Worm (Caenorhabditis elegans): ENCODE results near the gene ZK930.7.

- TF ChIP-seq ceh-90 (tag; optimal IDR thresholded peaks at IDR 0.05) (no peak), fos-1 (tag; optimal IDR thresholded peaks at IDR 0.05) (peak; percentile 53), efl-1 (optimal IDR thresholded peaks at IDR 0.05) (peak; percentile 36 to 62), efl-1 (GFP tag; optimal IDR thresholded peaks at IDR 0.05 in 1 of 2) (peak; percentile 55 to 95), jun-1 (tag; optimal IDR thresholded peaks at IDR 0.05) (peak; percentile 49), ama-1 (optimal IDR thresholded peaks at IDR 0.05) (no peak), mdl-1 (tag; optimal IDR thresholded peaks at IDR 0.05) (peak in 1 of 2 experiments; percentile 57)
Observed at ce11 chrII:11958793-11959574, 44.6 kb downstream of the ZK930.7 start.

Measured in whole organism, L1 larva.